Worm (Caenorhabditis elegans): Measurements from ENCODE around the gene C25H3.16.
A peak's percentile ranks its signal among the peaks of the same experiment; 100 is the strongest.

C25H3.16 gene

ce11 chrII:5688959-5689358, 22.9 kb downstream of the C25H3.16 start, which contains the start of gene C25H3.11 (continued):
- TF ChIP-seq arid-1 (GFP tag; conservative IDR thresholded peaks at IDR 0.05), result 0 out of 2 replicates have a peak, but pooled peaks have one; percentile 24
- TF ChIP-seq daf-16 (GFP tag; optimal IDR thresholded peaks at IDR 0.05), result no peak
- TF ChIP-seq daf-16 (tag; optimal IDR thresholded peaks at IDR 0.05), result peak; percentile 66
- peak; percentile 49; the same call in 1 of the 2 replicates for TF ChIP-seq dmd-6 (GFP tag; IDR thresholded peaks at IDR 0.05)
- TF ChIP-seq dve-1 (tag; optimal IDR thresholded peaks at IDR 0.05; ENCODE audit: insufficient read depth), result peak; percentile 49
- TF ChIP-seq sdz-12 (GFP tag; optimal IDR thresholded peaks at IDR 0.05), result no peak
- TF ChIP-seq Y75B8A.6 (GFP tag; IDR thresholded peaks at IDR 0.05), result 0 out of 2 replicates have a peak, but pooled peaks have one; percentile 10
- peak; percentile 53 for TF ChIP-seq ama-1 (optimal IDR thresholded peaks at IDR 0.05)
- TF ChIP-seq mep-1 (tag; optimal IDR thresholded peaks at IDR 0.05), result peak; percentile 47
- no peak for TF ChIP-seq nhr-6 (tag; optimal IDR thresholded peaks at IDR 0.05)
- TF ChIP-seq nhr-77 (tag; optimal IDR thresholded peaks at IDR 0.05), result peak; percentile 37
- peak in 1 of 2 experiments; percentile 52 for TF ChIP-seq hif-1 (tag; optimal IDR thresholded peaks at IDR 0.05)
- no peak for TF ChIP-seq pqm-1 (tag; optimal IDR thresholded peaks at IDR 0.05)
- TF ChIP-seq egl-43 (GFP tag; IDR thresholded peaks at IDR 0.05), result 0 out of 2 replicates have a peak, but pooled peaks have one; percentile 55
- no peak for TF ChIP-seq saeg-2 (GFP tag; IDR thresholded peaks at IDR 0.05)
- peak; percentile 86 for TF ChIP-seq hlh-30 (tag; optimal IDR thresholded peaks at IDR 0.05; ENCODE audit: insufficient read depth)
- TF ChIP-seq unc-62 (GFP tag; optimal IDR thresholded peaks at IDR 0.05 in 1 of 2), result peak in 1 of 2 experiments; percentile 76
- no peak for TF ChIP-seq unc-62 (tag; optimal IDR thresholded peaks at IDR 0.05)
- peak; percentile 28 for TF ChIP-seq spr-1 (tag; optimal IDR thresholded peaks at IDR 0.05)
- TF ChIP-seq vab-7 (GFP tag; IDR thresholded peaks at IDR 0.05), result peak; percentile 20; the same call in 1 of the 2 replicates
- TF ChIP-seq nhr-11 (tag; optimal IDR thresholded peaks at IDR 0.05), result no peak

ce11 chrII:5691216-5691771, 25.2 kb downstream of the C25H3.16 start, which contains the start of the genes ndub-5 and eif-2D:
ndub-5 (minus strand) TSS chrII:5691353.
eif-2D (plus strand) TSS chrII:5691721.
- no peak for TF ChIP-seq sdz-12 (GFP tag; optimal IDR thresholded peaks at IDR 0.05)
- peak; percentile 75 for TF ChIP-seq aha-1 (tag)
- TF ChIP-seq saeg-2 (GFP tag; IDR thresholded peaks at IDR 0.05), result no peak
- no peak for TF ChIP-seq nhr-41 (GFP tag; IDR thresholded peaks at IDR 0.05)
- no peak for TF ChIP-seq F44E2.7 (GFP tag; IDR thresholded peaks at IDR 0.05)
- TF ChIP-seq tra-1 (GFP tag; IDR thresholded peaks at IDR 0.05), result no peak
- TF ChIP-seq ceh-20 (GFP tag; IDR thresholded peaks at IDR 0.05), result no peak
- TF ChIP-seq mxl-2 (GFP tag; conservative IDR thresholded peaks at IDR 0.05), result no peak
- no peak for TF ChIP-seq dmd-8 (GFP tag; IDR thresholded peaks at IDR 0.05)
- no peak for TF ChIP-seq ZK546.5 (tag; optimal IDR thresholded peaks at IDR 0.05)
- TF ChIP-seq skn-1 (tag; optimal IDR thresholded peaks at IDR 0.05), result no peak
- TF ChIP-seq nhr-102 (tag; optimal IDR thresholded peaks at IDR 0.05), result no peak
- no peak for TF ChIP-seq nhr-25 (tag; optimal IDR thresholded peaks at IDR 0.05; ENCODE audit: borderline replicate concordance, insufficient read depth)
- peak; percentile 50 for TF ChIP-seq mes-2 (tag; optimal IDR thresholded peaks at IDR 0.05; ENCODE audit: poor library complexity, severe bottlenecking)
- TF ChIP-seq zip-2 (tag; optimal IDR thresholded peaks at IDR 0.05), result no peak
- no peak for TF ChIP-seq dmd-9 (GFP tag; IDR thresholded peaks at IDR 0.05)
- no peak for TF ChIP-seq nhr-237 (tag; optimal IDR thresholded peaks at IDR 0.05)
- TF ChIP-seq nhr-76 (tag; optimal IDR thresholded peaks at IDR 0.05), result no peak
- TF ChIP-seq egl-43 (GFP tag; IDR thresholded peaks at IDR 0.05), result no peak
- TF ChIP-seq mep-1 (tag; optimal IDR thresholded peaks at IDR 0.05), result peak; percentile 5
- no peak for TF ChIP-seq mxl-3 (GFP tag; optimal IDR thresholded peaks at IDR 0.05)
- peak in 1 of 2 experiments; percentile 37 for TF ChIP-seq lsy-2 (tag; optimal IDR thresholded peaks at IDR 0.05)
- no peak for TF ChIP-seq lin-29 (GFP tag; IDR thresholded peaks at IDR 0.05)
- peak in 1 of 2 experiments; percentile 15 for TF ChIP-seq unc-62 (GFP tag; optimal IDR thresholded peaks at IDR 0.05 in 1 of 2)
- TF ChIP-seq unc-62 (tag; optimal IDR thresholded peaks at IDR 0.05), result no peak
- no peak for TF ChIP-seq Y5F2A.4 (GFP tag; optimal IDR thresholded peaks at IDR 0.05)
- no peak for TF ChIP-seq set-16 (GFP tag; IDR thresholded peaks at IDR 0.05)
- TF ChIP-seq daf-19 (GFP tag; conservative IDR thresholded peaks at IDR 0.05), result no peak
- TF ChIP-seq ceh-32 (tag; optimal IDR thresholded peaks at IDR 0.05; ENCODE audit: poor library complexity), result no peak
- no peak for TF ChIP-seq ctbp-1 (GFP tag; IDR thresholded peaks at IDR 0.05)
- TF ChIP-seq arid-1 (GFP tag; conservative IDR thresholded peaks at IDR 0.05), result no peak
- TF ChIP-seq pqm-1 (tag; optimal IDR thresholded peaks at IDR 0.05), result no peak
- TF ChIP-seq mdt-29 (GFP tag; IDR thresholded peaks at IDR 0.05), result no peak
- TF ChIP-seq madf-5 (GFP tag; IDR thresholded peaks at IDR 0.05), result no peak

All from whole organism, L4 larva.